Worm (Caenorhabditis elegans) whole organism, early embryonic: ENCODE results near the gene F56H9.2.

ENCODE experiments used
- B0310.2 ChIP-seq: sonication (generic microtip); optimal IDR thresholded peaks from 2 replicates; lab custom pipeline; 2016; ENCODE audit warnings: mild to moderate bottlenecking, missing genetic modification characterization, missing compliant biosample characterization
- F13C5.2 ChIP-seq: sonication (generic microtip); optimal IDR thresholded peaks from 2 replicates; lab custom pipeline; 2017; ENCODE audit warnings: mild to moderate bottlenecking, missing genetic modification characterization, inconsistent platforms, missing compliant biosample characterization
- aly-1 ChIP-seq: sonication (generic microtip); optimal IDR thresholded peaks from 2 replicates; lab custom pipeline; 2016; ENCODE audit warnings: missing genetic modification characterization, missing compliant biosample characterization
- ama-1 ChIP-seq: fragments of 150-350 bp; optimal IDR thresholded peaks from 2 replicates; lab custom pipeline; 2014
- ceh-13 ChIP-seq: fragments of 200-800 bp; sonication (Bioruptor generic); optimal IDR thresholded peaks from 2 replicates; lab custom pipeline; 2018; ENCODE audit warnings: mild to moderate bottlenecking, missing genetic modification characterization, missing compliant biosample characterization
- ceh-36 ChIP-seq: sonication (generic microtip); optimal IDR thresholded peaks from 2 replicates; lab custom pipeline; 2016; ENCODE audit warnings: missing genetic modification characterization, inconsistent platforms, missing compliant biosample characterization
- ets-7 ChIP-seq: sonication (generic microtip); optimal IDR thresholded peaks from 2 replicates; lab custom pipeline; 2016; ENCODE audit warnings: missing genotype, missing genetic modification characterization, missing compliant biosample characterization
- flt-1 ChIP-seq: fragments of 200-800 bp; sonication (Bioruptor generic); IDR thresholded peaks from 2 replicates; pipeline ENCODE4 v1.3.6; 2022; ENCODE audit warnings: missing genetic modification characterization, missing compliant biosample characterization
- hmbx-1 ChIP-seq: sonication (generic microtip); optimal IDR thresholded peaks from 2 replicates; lab custom pipeline; 2016; ENCODE audit warnings: mild to moderate bottlenecking, missing genetic modification characterization, missing compliant biosample characterization
- hmg-4 ChIP-seq: fragments of 200-800 bp; sonication (Bioruptor generic); optimal IDR thresholded peaks from 2 replicates; lab custom pipeline; 2018; ENCODE audit warnings: mild to moderate bottlenecking, missing genetic modification characterization, missing compliant biosample characterization
- hnd-1 ChIP-seq: sonication (generic microtip); optimal IDR thresholded peaks from 2 replicates; lab custom pipeline; 2016; ENCODE audit warnings: missing genetic modification characterization, missing compliant biosample characterization
- pes-1 ChIP-seq: fragments of 200-800 bp; sonication (Bioruptor generic); IDR thresholded peaks from 2 replicates; pipeline ENCODE4 v1.3.6; 2022; ENCODE audit warnings: missing genetic modification reagents, missing genetic modification characterization, missing compliant biosample characterization
- scrt-1 ChIP-seq: fragments of 200-800 bp; sonication (Bioruptor generic); IDR thresholded peaks from 2 replicates; pipeline ENCODE4 v1.3.6; 2022; ENCODE audit warnings: missing genetic modification characterization, missing compliant biosample characterization
- sea-1 ChIP-seq: fragments of 200-800 bp; sonication (Bioruptor generic); conservative IDR thresholded peaks from 2 replicates; pipeline ENCODE4 v1.3.6; 2022; ENCODE audit warnings: missing genetic modification characterization, missing compliant biosample characterization
- tbx-11 ChIP-seq: fragments of 200-800 bp; sonication (Bioruptor generic); IDR thresholded peaks from 2 replicates; pipeline ENCODE4 v1.3.6; 2022; ENCODE audit warnings: missing genetic modification characterization, missing compliant biosample characterization
- tbx-37 ChIP-seq: fragments of 200-800 bp; sonication (Bioruptor generic); conservative IDR thresholded peaks from 2 replicates; pipeline ENCODE4 v1.3.6; 2022; ENCODE audit warnings: missing genetic modification reagents, missing genetic modification characterization, missing compliant biosample characterization
- tra-4 ChIP-seq: sonication (generic microtip); optimal IDR thresholded peaks from 2 replicates; lab custom pipeline; 2017; ENCODE audit warnings: missing genetic modification characterization, missing compliant biosample characterization

The F56H9.2 gene

ce11 chrV:12637764-12638502 lies 470 bp downstream of the F56H9.2 start:
- no peak for TF ChIP-seq aly-1
- TF ChIP-seq ama-1 (lab: Kevin White, UChicago) = no peak
- no peak for TF ChIP-seq pes-1 (GFP tag; lab: Robert Waterston, UW)
- TF ChIP-seq ceh-13 (GFP tag; lab: Kevin White, UChicago) = no peak
- TF ChIP-seq B0310.2 (tag; lab: Kevin White, UChicago) = no peak
- TF ChIP-seq tbx-11 = no peak
- TF ChIP-seq hmbx-1 (tag; lab: Kevin White, UChicago) = no peak
- no peak for TF ChIP-seq flt-1 (GFP tag; lab: Robert Waterston, UW)
- no peak for TF ChIP-seq hnd-1 (tag; lab: Kevin White, UChicago)
- no peak for TF ChIP-seq scrt-1 (GFP tag; lab: Robert Waterston, UW)
- no peak for TF ChIP-seq F13C5.2 (tag; lab: Kevin White, UChicago)
- TF ChIP-seq sea-1 (GFP tag; lab: Robert Waterston, UW) = no peak
- TF ChIP-seq tra-4 = no peak
- no peak for TF ChIP-seq ceh-36 (tag; lab: Kevin White, UChicago)
- no peak for TF ChIP-seq tbx-37 (GFP tag; lab: Robert Waterston, UW)
- TF ChIP-seq hmg-4 (GFP tag; lab: Kevin White, UChicago) = no peak

ce11 chrV:12640384-12640783 lies 2.9 kb downstream of the F56H9.2 start, which contains the start of gene gpa-8:
Gene gpa-8 (minus strand): TSS chrV:12640484.
- no peak for TF ChIP-seq ceh-36 (tag; lab: Kevin White, UChicago)
- no peak for TF ChIP-seq hnd-1 (tag; lab: Kevin White, UChicago)
- no peak for TF ChIP-seq pes-1 (GFP tag; lab: Robert Waterston, UW)
- TF ChIP-seq hmg-4 (GFP tag; lab: Kevin White, UChicago) = no peak
- no peak for TF ChIP-seq ama-1 (lab: Kevin White, UChicago)
- no peak for TF ChIP-seq B0310.2 (tag; lab: Kevin White, UChicago)
- TF ChIP-seq ceh-13 (GFP tag; lab: Kevin White, UChicago) = no peak
- no peak for TF ChIP-seq tbx-37 (GFP tag; lab: Robert Waterston, UW)
- no peak for TF ChIP-seq tbx-11
- no peak for TF ChIP-seq flt-1 (GFP tag; lab: Robert Waterston, UW)
- no peak for TF ChIP-seq aly-1
- TF ChIP-seq scrt-1 (GFP tag; lab: Robert Waterston, UW) = no peak
- no peak for TF ChIP-seq tra-4
- no peak for TF ChIP-seq hmbx-1 (tag; lab: Kevin White, UChicago)
- TF ChIP-seq F13C5.2 (tag; lab: Kevin White, UChicago) = no peak

- TF ChIP-seq hmg-4 (GFP tag; lab: Kevin White, UChicago) = no peak
- TF ChIP-seq scrt-1 (GFP tag; lab: Robert Waterston, UW) = no peak
- no peak for TF ChIP-seq ama-1 (lab: Kevin White, UChicago)
- TF ChIP-seq B0310.2 (tag; lab: Kevin White, UChicago) = no peak
- no peak for TF ChIP-seq hmbx-1 (tag; lab: Kevin White, UChicago)
- TF ChIP-seq ceh-36 (tag; lab: Kevin White, UChicago) = no peak
- TF ChIP-seq tra-4 = no peak
- no peak for TF ChIP-seq sea-1 (GFP tag; lab: Robert Waterston, UW)
- TF ChIP-seq aly-1 = no peak
- no peak for TF ChIP-seq ceh-13 (GFP tag; lab: Kevin White, UChicago)
- TF ChIP-seq tbx-11 = no peak
These were observed 7.0 kb downstream of the F56H9.2 start, which contains the start of gene F56H9.8 for ce11 chrV:12644500-12644899. Gene F56H9.8 (plus strand): TSS chrV:12644800.

- TF ChIP-seq hnd-1 (tag; lab: Kevin White, UChicago) (no peak), tra-4 (no peak), B0310.2 (tag; lab: Kevin White, UChicago) (no peak), flt-1 (GFP tag; lab: Robert Waterston, UW) (no peak), F13C5.2 (tag; lab: Kevin White, UChicago) (no peak), aly-1 (no peak), tbx-37 (GFP tag; lab: Robert Waterston, UW) (no peak), ama-1 (lab: Kevin White, UChicago) (no peak), hmg-4 (GFP tag; lab: Kevin White, UChicago) (no peak), sea-1 (GFP tag; lab: Robert Waterston, UW) (no peak), scrt-1 (GFP tag; lab: Robert Waterston, UW) (no peak)
These were observed 11.8 kb downstream of the F56H9.2 start, which contains the start of gene gpa-9 for ce11 chrV:12649213-12649612. Gene gpa-9 (minus strand): TSS chrV:12649313.

DNA sequence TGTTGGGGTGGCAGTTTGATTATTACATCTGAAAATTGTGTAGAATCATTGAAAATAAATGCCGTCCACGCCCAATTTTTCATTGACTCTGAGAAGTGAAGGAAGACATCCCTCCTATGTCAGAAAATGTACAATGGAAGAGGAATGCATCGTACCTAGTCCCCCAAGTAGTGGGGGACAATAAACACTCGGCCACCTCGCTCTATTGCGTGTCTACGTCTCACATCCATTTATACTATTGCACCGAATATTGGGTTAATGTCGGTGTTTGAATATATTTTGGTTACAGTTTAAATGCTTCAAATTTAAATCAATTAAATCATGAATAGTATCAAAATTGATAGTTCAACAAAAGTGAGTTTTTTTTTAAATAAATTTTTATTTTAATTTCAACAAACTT lies 12.2 kb downstream of the F56H9.2 start, which contains the start of gene lin-25:
lin-25 (plus strand) TSS at position 290 of the 400 bp plus-strand sequence.
- TF ChIP-seq pes-1 (GFP tag; lab: Robert Waterston, UW) (no peak), tbx-37 (GFP tag; lab: Robert Waterston, UW) (no peak), ama-1 (lab: Kevin White, UChicago) (no peak), aly-1 (no peak), hmg-4 (GFP tag; lab: Kevin White, UChicago) (no peak)

ce11 chrV:12658142-12658541 lies 20.7 kb downstream of the F56H9.2 start, which contains the start of gene W05B10.6:
Gene W05B10.6 (minus strand): TSS chrV:12658242.
- TF ChIP-seq tbx-37 (GFP tag; lab: Robert Waterston, UW) (no peak), hmbx-1 (tag; lab: Kevin White, UChicago) (no peak), B0310.2 (tag; lab: Kevin White, UChicago) (no peak), pes-1 (GFP tag; lab: Robert Waterston, UW) (no peak), tbx-11 (no peak), hmg-4 (GFP tag; lab: Kevin White, UChicago) (no peak)

DNA sequence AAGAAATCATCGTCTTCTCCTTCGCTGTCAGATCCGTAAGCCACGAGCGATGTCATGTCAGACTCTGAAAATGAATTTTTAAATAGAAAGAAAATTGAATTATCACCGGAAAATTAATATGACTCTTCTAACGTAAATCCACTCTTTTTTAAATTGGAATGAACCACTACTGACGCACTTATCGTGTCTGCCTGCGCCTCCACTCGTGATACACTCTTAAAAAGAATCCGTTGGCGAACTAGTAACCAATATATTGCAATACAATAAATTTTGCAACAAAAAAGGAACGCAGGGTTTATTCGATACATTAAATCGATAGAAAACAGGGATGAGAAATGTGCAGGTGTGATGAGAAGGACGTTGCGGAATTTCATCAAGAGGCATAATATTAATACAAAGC lies 22.0 kb downstream of the F56H9.2 start, which contains the start of gene ccch-3:
ccch-3 (minus strand) TSS at position 262 of the 400 bp plus-strand sequence.
- TF ChIP-seq sea-1 (GFP tag; lab: Robert Waterston, UW) (no peak), scrt-1 (GFP tag; lab: Robert Waterston, UW) (no peak), pes-1 (GFP tag; lab: Robert Waterston, UW) (no peak), flt-1 (GFP tag; lab: Robert Waterston, UW) (no peak), tbx-11 (no peak), hnd-1 (tag; lab: Kevin White, UChicago) (no peak), hmg-4 (GFP tag; lab: Kevin White, UChicago) (no peak), ets-7 (tag; lab: Kevin White, UChicago) (no peak), ama-1 (lab: Kevin White, UChicago) (no peak), hmbx-1 (tag; lab: Kevin White, UChicago) (no peak), ceh-13 (GFP tag; lab: Kevin White, UChicago) (no peak), B0310.2 (tag; lab: Kevin White, UChicago) (no peak), F13C5.2 (tag; lab: Kevin White, UChicago) (no peak), tbx-37 (GFP tag; lab: Robert Waterston, UW) (no peak), ceh-36 (tag; lab: Kevin White, UChicago) (no peak), tra-4 (no peak)
